Worm (Caenorhabditis elegans) whole organism, mixed stage, embryonic: Measurements from ENCODE around the gene Y82E9BR.8.
"Not testable (repeated sequence)": the region's sequence is repeated elsewhere in the genome, so short reads cannot be mapped to it uniquely, and the experiment has no call there.

Experiments
- bed-3 ChIP-seq: fragments of 200-800 bp; sonication (Bioruptor generic); optimal IDR thresholded peaks from 3 replicates; lab custom pipeline; 2018; ENCODE audit warnings: mild to moderate bottlenecking, missing genetic modification characterization, moderate library complexity, missing compliant biosample characterization
- blmp-1 ChIP-seq: fragments of 150-350 bp; optimal IDR thresholded peaks from 2 replicates; lab custom pipeline; 2014; ENCODE audit warnings: missing biosample characterization, missing genetic modification characterization
- ceh-39 ChIP-seq: fragments of 150-350 bp; optimal IDR thresholded peaks from 2 replicates; lab custom pipeline; 2014; ENCODE audit warnings: missing biosample characterization, missing genetic modification characterization
- ceh-43 ChIP-seq: fragments of 200-800 bp; sonication (Bioruptor generic); optimal IDR thresholded peaks from 2 replicates; lab custom pipeline; 2018; ENCODE audit warnings: mild to moderate bottlenecking, missing genetic modification characterization, moderate library complexity, missing compliant biosample characterization
- ceh-83 ChIP-seq: fragments of 200-800 bp; sonication (Bioruptor generic); optimal IDR thresholded peaks from 2 replicates; lab custom pipeline; 2018; ENCODE audit warnings: mild to moderate bottlenecking, missing genetic modification characterization, missing compliant biosample characterization
- ces-1 ChIP-seq: fragments of 150-350 bp; optimal IDR thresholded peaks from 2 replicates; lab custom pipeline; 2014; ENCODE audit warnings: missing biosample characterization, missing genetic modification reagents, missing genetic modification characterization
- elt-3 ChIP-seq: fragments of 150-350 bp; optimal IDR thresholded peaks from 2 replicates; lab custom pipeline; 2014; ENCODE audit warnings: missing biosample characterization, missing genetic modification characterization
- ham-2 ChIP-seq: fragments of 200-800 bp; sonication (Bioruptor generic); optimal IDR thresholded peaks from 2 replicates; lab custom pipeline; 2018; ENCODE audit warnings: mild to moderate bottlenecking, missing genetic modification characterization, missing compliant biosample characterization
- hlh-1 ChIP-seq: fragments of 150-350 bp; optimal IDR thresholded peaks from 2 replicates; lab custom pipeline; 2014; ENCODE audit warnings: missing biosample characterization, missing genetic modification reagents, missing genetic modification characterization
- lin-13 ChIP-seq: fragments of 150-350 bp; optimal IDR thresholded peaks from 2 replicates; lab custom pipeline; 2014; ENCODE audit warnings: missing biosample characterization, missing genetic modification characterization
- lin-32 ChIP-seq: fragments of 200-800 bp; sonication (Bioruptor generic); optimal IDR thresholded peaks from 2 replicates; lab custom pipeline; 2018; ENCODE audit warnings: mild to moderate bottlenecking, missing genetic modification characterization, missing compliant biosample characterization
- lsy-2 ChIP-seq: fragments of 150-350 bp; optimal IDR thresholded peaks from 2 replicates; lab custom pipeline; 2014; ENCODE audit warnings: missing biosample characterization, missing genetic modification characterization
- mab-5 ChIP-seq: fragments of 150-350 bp; optimal IDR thresholded peaks from 2 replicates; lab custom pipeline; 2014; ENCODE audit warnings: missing biosample characterization, missing genetic modification characterization
- mep-1 ChIP-seq: fragments of 150-350 bp; optimal IDR thresholded peaks from 2 replicates; lab custom pipeline; 2017; ENCODE audit warnings: missing biosample characterization, missing genetic modification reagents, missing genetic modification characterization, inconsistent platforms
- nhr-12 ChIP-seq: fragments of 150-350 bp; optimal IDR thresholded peaks from 2 replicates; lab custom pipeline; 2014; ENCODE audit warnings: missing biosample characterization, missing genetic modification characterization
- nhr-2 ChIP-seq: fragments of 150-350 bp; optimal IDR thresholded peaks from 2 replicates; lab custom pipeline; 2014; ENCODE audit warnings: missing biosample characterization, missing genetic modification characterization
- nhr-237 ChIP-seq: fragments of 150-350 bp; optimal IDR thresholded peaks from 2 replicates; lab custom pipeline; 2014; ENCODE audit warnings: missing biosample characterization, missing genetic modification characterization
- nhr-28 ChIP-seq: fragments of 150-350 bp; optimal IDR thresholded peaks from 2 replicates; lab custom pipeline; 2014; ENCODE audit warnings: missing biosample characterization, missing genetic modification characterization
- nhr-76 ChIP-seq: sonication (generic microtip); optimal IDR thresholded peaks from 2 replicates; lab custom pipeline; 2017; ENCODE audit warnings: missing biosample characterization, missing genetic modification characterization
- pha-4 ChIP-seq: fragments of 150-350 bp; optimal IDR thresholded peaks from 2 replicates; lab custom pipeline; 2018; ENCODE audit warnings: missing biosample characterization, missing genetic modification reagents, missing genetic modification characterization
- sem-2 ChIP-seq: fragments of 200-800 bp; sonication (Bioruptor generic); optimal IDR thresholded peaks from 2 replicates; lab custom pipeline; 2018; ENCODE audit warnings: mild to moderate bottlenecking, missing genetic modification characterization, missing compliant biosample characterization
- snpc-4 ChIP-seq: fragments of 150-350 bp; optimal IDR thresholded peaks from 2 replicates; lab custom pipeline; 2014; ENCODE audit warnings: missing biosample characterization, missing genetic modification characterization
- sptf-1 ChIP-seq: sonication (generic microtip); optimal IDR thresholded peaks from 2 replicates; lab custom pipeline; 2017; ENCODE audit warnings: mild to moderate bottlenecking, missing genetic modification characterization, moderate library complexity, missing compliant biosample characterization
- tbx-8 ChIP-seq: fragments of 200-800 bp; sonication (Bioruptor generic); optimal IDR thresholded peaks from 2 replicates; lab custom pipeline; 2018; ENCODE audit warnings: mild to moderate bottlenecking, missing genetic modification characterization, moderate library complexity, missing compliant biosample characterization
- unc-120 ChIP-seq: sonication (generic microtip); optimal IDR thresholded peaks from 2 replicates; lab custom pipeline; 2017; ENCODE audit warnings: missing genetic modification characterization, missing compliant biosample characterization; ENCODE audit not compliant: poor library complexity, severe bottlenecking
- unc-39 ChIP-seq: fragments of 150-350 bp; optimal IDR thresholded peaks from 2 replicates; lab custom pipeline; 2014; ENCODE audit warnings: missing biosample characterization, missing genetic modification characterization
- zip-8 ChIP-seq: fragments of 150-350 bp; optimal IDR thresholded peaks from 2 replicates; lab custom pipeline; 2014; ENCODE audit warnings: missing biosample characterization, missing genetic modification characterization
- ztf-11 ChIP-seq: fragments of 150-350 bp; optimal IDR thresholded peaks from 2 replicates; lab custom pipeline; 2014; ENCODE audit warnings: missing biosample characterization, missing genetic modification characterization

Y82E9BR.8 gene

DNA sequence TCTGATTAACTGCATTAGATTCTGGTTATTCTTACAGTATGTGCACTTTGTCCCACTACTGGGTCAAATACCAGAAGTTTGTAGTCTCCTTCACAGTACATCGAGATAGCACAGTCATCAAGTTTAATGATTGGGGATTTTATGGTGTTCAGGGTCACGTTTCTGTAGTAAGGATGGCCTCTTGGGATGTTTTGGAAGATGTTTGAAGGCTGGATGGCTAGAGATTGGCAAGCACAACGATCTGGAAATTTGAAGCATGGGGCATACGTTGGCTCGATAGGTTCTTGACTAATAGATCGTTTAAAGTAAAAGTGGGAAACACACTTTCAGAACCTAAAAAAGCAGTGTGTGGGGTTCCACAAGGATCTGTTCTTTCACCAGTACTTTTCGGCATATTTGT, at the start of gene Y82E9BR.8:
Gene Y82E9BR.8 (minus strand): TSS at position 101 of the 400 bp plus-strand sequence.
- TF ChIP-seq sptf-1 (tag; lab: Kevin White, UChicago); elt-3 (tag; lab: Kevin White, UChicago); sem-2 (GFP tag; lab: Kevin White, UChicago): not testable (repeated sequence)

- TF ChIP-seq ceh-39 (tag; lab: Kevin White, UChicago) (no peak), nhr-2 (no peak), blmp-1 (no peak)
These were observed 45.2 kb upstream of the Y82E9BR.8 start, which contains the start of gene pals-18 for ce11 chrIII:1403108-1403507. Gene pals-18 (plus strand): TSS chrIII:1403408.

- TF ChIP-seq snpc-4 (tag; lab: Kevin White, UChicago) (no peak), nhr-28 (tag; lab: Kevin White, UChicago) (no peak), hlh-1 (no peak), nhr-12 (tag; lab: Kevin White, UChicago) (no peak), lsy-2 (tag; lab: Kevin White, UChicago) (no peak), bed-3 (GFP tag; lab: Kevin White, UChicago) (no peak), blmp-1 (no peak), elt-3 (tag; lab: Kevin White, UChicago) (no peak), sem-2 (GFP tag; lab: Kevin White, UChicago) (no peak), ceh-43 (GFP tag; lab: Kevin White, UChicago) (no peak), mab-5 (tag; lab: Kevin White, UChicago) (no peak), ceh-83 (GFP tag; lab: Kevin White, UChicago) (no peak), ztf-11 (tag; lab: Kevin White, UChicago) (no peak)
These were observed 43.7 kb upstream of the Y82E9BR.8 start, which contains the start of gene pals-19 for ce11 chrIII:1401497-1401990. Gene pals-19 (plus strand): TSS chrIII:1401940.

ce11 chrIII:1399670-1400069, 41.8 kb upstream of the Y82E9BR.8 start, which contains the start of gene pals-16:
Gene pals-16 (plus strand): TSS chrIII:1399970.
- no peak for TF ChIP-seq tbx-8 (GFP tag; lab: Kevin White, UChicago)
- no peak for TF ChIP-seq nhr-76 (tag; lab: Kevin White, UChicago)
- TF ChIP-seq bed-3 (GFP tag; lab: Kevin White, UChicago), result no peak
- TF ChIP-seq sem-2 (GFP tag; lab: Kevin White, UChicago), result no peak
- no peak for TF ChIP-seq unc-120
- no peak for TF ChIP-seq mep-1
- TF ChIP-seq unc-39 (tag; lab: Kevin White, UChicago), result no peak
- TF ChIP-seq pha-4 (tag; lab: Kevin White, UChicago), result no peak
- TF ChIP-seq nhr-2, result no peak
- no peak for TF ChIP-seq nhr-28 (tag; lab: Kevin White, UChicago)
- TF ChIP-seq elt-3 (tag; lab: Kevin White, UChicago), result no peak
- TF ChIP-seq ham-2, result no peak
- no peak for TF ChIP-seq hlh-1
- TF ChIP-seq ceh-83 (GFP tag; lab: Kevin White, UChicago), result no peak
- no peak for TF ChIP-seq lin-13 (tag; lab: Kevin White, UChicago)
- TF ChIP-seq, all 35 proteins: peak for 0

DNA sequence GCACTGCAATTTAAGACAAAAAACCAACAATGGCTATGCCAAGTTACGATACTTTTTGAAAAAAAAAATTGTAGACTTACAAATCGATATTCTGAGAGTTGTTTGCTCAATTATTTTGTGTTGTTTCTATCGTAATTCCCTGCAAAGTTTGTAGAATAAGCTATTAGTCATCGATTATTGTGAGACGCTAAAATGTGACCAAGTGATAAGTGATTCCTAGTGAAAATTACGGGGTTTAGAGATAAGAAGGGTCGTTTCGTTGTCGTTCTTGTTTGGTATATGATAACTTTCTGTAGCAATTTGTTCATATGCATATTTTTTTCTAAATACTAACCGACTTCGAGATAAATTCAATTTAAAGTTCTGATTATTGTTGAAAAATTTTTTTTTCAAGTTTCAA, 40.3 kb upstream of the Y82E9BR.8 start:
- TF ChIP-seq lin-32 (GFP tag; lab: Kevin White, UChicago), result no peak
- no peak for TF ChIP-seq elt-3 (tag; lab: Kevin White, UChicago)
- TF ChIP-seq ces-1, result no peak
- no peak for TF ChIP-seq nhr-237
- TF ChIP-seq mab-5 (tag; lab: Kevin White, UChicago), result no peak
- no peak for TF ChIP-seq blmp-1
- TF ChIP-seq zip-8 (tag; lab: Kevin White, UChicago), result no peak
- no peak for TF ChIP-seq lin-13 (tag; lab: Kevin White, UChicago)
- no peak for TF ChIP-seq hlh-1
- TF ChIP-seq lsy-2 (tag; lab: Kevin White, UChicago), result no peak
- no peak for TF ChIP-seq nhr-2

- no peak for TF ChIP-seq bed-3 (GFP tag; lab: Kevin White, UChicago)
- no peak for TF ChIP-seq nhr-12 (tag; lab: Kevin White, UChicago)
- TF ChIP-seq unc-120, result no peak
- no peak for TF ChIP-seq mep-1
- no peak for TF ChIP-seq ham-2
- no peak for TF ChIP-seq sptf-1 (tag; lab: Kevin White, UChicago)
These were observed 37.5 kb upstream of the Y82E9BR.8 start for ce11 chrIII:1395355-1395754.
